Fruit fly (Drosophila melanogaster) whole organism, embryonic: ENCODE measurements around the gene Rbcn-3B.

ENCODE experiments used
- Ada2b ChIP-seq: fragments of 200-800 bp; sonication (Bioruptor generic); IDR thresholded peaks from 2 replicates; pipeline ENCODE4 v1.3.6; 2022; ENCODE audit warnings: missing biosample characterization, missing genetic modification characterization
- Adf1 ChIP-seq: fragments of 200-800 bp; sonication (Bioruptor generic); IDR thresholded peaks from 2 replicates; pipeline ENCODE4 v1.3.6; 2022; ENCODE audit warnings: missing biosample characterization, missing genetic modification characterization
- CG10462 ChIP-seq: fragments of 200-800 bp; sonication (Bioruptor generic); optimal IDR thresholded peaks from 2 replicates; lab custom pipeline; 2016; ENCODE audit warnings: missing biosample characterization, missing genetic modification characterization
- CG10543 ChIP-seq: fragments of 200-800 bp; sonication (Bioruptor generic); optimal IDR thresholded peaks from 3 replicates; lab custom pipeline; 2017; ENCODE audit warnings: missing biosample characterization, mild to moderate bottlenecking, missing genetic modification characterization, moderate library complexity
- CG11456 ChIP-seq: fragments of 200-800 bp; sonication (Bioruptor generic); IDR thresholded peaks from 3 replicates; pipeline ENCODE4 v1.3.6; 2022; ENCODE audit warnings: missing biosample characterization, missing genetic modification characterization
- CG11504 ChIP-seq: fragments of 200-800 bp; sonication (Bioruptor generic); optimal IDR thresholded peaks from 3 replicates; lab custom pipeline; 2019; ENCODE audit warnings: missing biosample characterization, mild to moderate bottlenecking, missing genetic modification characterization, moderate library complexity
- CG12236 ChIP-seq: fragments of 200-800 bp; sonication (Bioruptor generic); optimal IDR thresholded peaks from 2 replicates; lab custom pipeline; 2016; ENCODE audit warnings: missing biosample characterization, missing genetic modification characterization
- CG13894 ChIP-seq: fragments of 200-800 bp; sonication (Bioruptor generic); optimal IDR thresholded peaks from 3 replicates; lab custom pipeline; 2018; ENCODE audit warnings: missing biosample characterization, mild to moderate bottlenecking, missing genetic modification characterization, moderate library complexity
- CG15514 ChIP-seq: fragments of 200-800 bp; sonication (Bioruptor generic); optimal IDR thresholded peaks from 3 replicates; lab custom pipeline; 2017; ENCODE audit warnings: missing biosample characterization, missing genetic modification characterization, mild to moderate bottlenecking, moderate library complexity, missing genetic modification reagents
- CG1647 ChIP-seq: fragments of 200-800 bp; sonication (Bioruptor generic); optimal IDR thresholded peaks from 3 replicates; lab custom pipeline; 2016; ENCODE audit warnings: missing biosample characterization, missing genetic modification characterization
- CG18262 ChIP-seq: fragments of 200-800 bp; optimal IDR thresholded peaks from 3 replicates; lab custom pipeline; 2019; ENCODE audit warnings: missing biosample characterization, mild to moderate bottlenecking, missing genetic modification characterization, moderate library complexity
- CG3726 ChIP-seq: fragments of 200-800 bp; sonication (Bioruptor generic); IDR thresholded peaks from 3 replicates; pipeline ENCODE4, ENCODE4 v1.3.6; 2022; ENCODE audit warnings: missing biosample characterization, missing genetic modification characterization
- CG4282 ChIP-seq: fragments of 200-800 bp; sonication (Bioruptor generic); optimal IDR thresholded peaks from 2 replicates; lab custom pipeline; 2016; ENCODE audit warnings: missing biosample characterization, missing genetic modification characterization
- CG4328 ChIP-seq: fragments of 200-800 bp; sonication (Bioruptor generic); optimal IDR thresholded peaks from 3 replicates; lab custom pipeline; 2017; ENCODE audit warnings: missing biosample characterization, missing genetic modification reagents, missing genetic modification characterization
- CG43689 ChIP-seq: fragments of 200-800 bp; sonication (Bioruptor generic); IDR thresholded peaks from 2 replicates; pipeline ENCODE4 v1.3.6; 2022; ENCODE audit warnings: missing biosample characterization, missing genetic modification characterization
- CG4730 ChIP-seq: fragments of 200-800 bp; sonication (Bioruptor generic); IDR thresholded peaks from 2 replicates; pipeline ENCODE4 v1.3.6; 2022; ENCODE audit warnings: missing biosample characterization, missing genetic modification characterization
- CG4820 ChIP-seq: fragments of 200-800 bp; sonication (Bioruptor generic); optimal IDR thresholded peaks from 3 replicates; lab custom pipeline; 2016; ENCODE audit warnings: missing biosample characterization, missing genetic modification characterization
- CG7372 ChIP-seq: fragments of 200-800 bp; sonication (Bioruptor generic); IDR thresholded peaks from 2 replicates; pipeline ENCODE4 v1.3.6; 2022; ENCODE audit warnings: missing biosample characterization, missing genetic modification characterization
- Camta ChIP-seq: fragments of 200-800 bp; sonication (Bioruptor generic); optimal IDR thresholded peaks from 2 replicates; lab custom pipeline; 2016; ENCODE audit warnings: missing biosample characterization, missing genetic modification characterization
- D19B ChIP-seq: fragments of 200-800 bp; sonication (Bioruptor generic); optimal IDR thresholded peaks from 2 replicates; lab custom pipeline; 2017; ENCODE audit warnings: missing biosample characterization, mild to moderate bottlenecking, missing genetic modification characterization
- Dip3 ChIP-seq: fragments of 200-800 bp; sonication (Bioruptor generic); optimal IDR thresholded peaks from 3 replicates; lab custom pipeline; 2016; ENCODE audit warnings: missing biosample characterization, missing genetic modification characterization
- E2f2 ChIP-seq: fragments of 200-800 bp; sonication (Bioruptor generic); IDR thresholded peaks from 2 replicates; pipeline ENCODE4 v1.3.6; 2022; ENCODE audit warnings: missing biosample characterization, missing genetic modification characterization
- Nf-YB ChIP-seq: fragments of 200-800 bp; sonication (Bioruptor generic); optimal IDR thresholded peaks from 3 replicates; lab custom pipeline; 2019; ENCODE audit warnings: missing biosample characterization, mild to moderate bottlenecking, missing genetic modification characterization, moderate library complexity
- Scr ChIP-seq: fragments of 200-800 bp; sonication (Bioruptor generic); IDR thresholded peaks from 2 replicates; pipeline ENCODE4 v1.3.6; 2022; ENCODE audit warnings: missing biosample characterization, missing genetic modification characterization; ENCODE audit not compliant: partially characterized antibody
- Sox102F ChIP-seq: fragments of 200-800 bp; sonication (Bioruptor generic); optimal IDR thresholded peaks from 2 replicates; lab custom pipeline; 2018; ENCODE audit warnings: missing biosample characterization, mild to moderate bottlenecking, missing genetic modification characterization, moderate library complexity
- Xbp1 ChIP-seq: fragments of 200-800 bp; sonication (Bioruptor generic); optimal IDR thresholded peaks from 3 replicates; lab custom pipeline; 2016; ENCODE audit warnings: missing biosample characterization, mild to moderate bottlenecking, missing genetic modification characterization
- ato ChIP-seq: fragments of 200-800 bp; sonication (Bioruptor generic); IDR thresholded peaks from 2 replicates; pipeline ENCODE4 v1.3.6; 2022; ENCODE audit warnings: missing biosample characterization, missing genetic modification characterization; ENCODE audit not compliant: partially characterized antibody
- bbx ChIP-seq: fragments of 200-800 bp; sonication (Bioruptor generic); IDR thresholded peaks from 2 replicates; pipeline ENCODE4 v1.3.6; 2022; ENCODE audit warnings: missing biosample characterization, missing genetic modification characterization; ENCODE audit not compliant: partially characterized antibody
- caup ChIP-seq: fragments of 200-800 bp; sonication (Bioruptor generic); optimal IDR thresholded peaks from 3 replicates; lab custom pipeline; 2017; ENCODE audit warnings: missing biosample characterization, mild to moderate bottlenecking, missing genetic modification characterization, moderate library complexity; ENCODE audit not compliant: severe bottlenecking
- emc ChIP-seq: fragments of 200-800 bp; sonication (Bioruptor generic); optimal IDR thresholded peaks from 2 replicates; lab custom pipeline; 2016; ENCODE audit warnings: missing biosample characterization, missing genetic modification characterization
- esg ChIP-seq: fragments of 200-800 bp; sonication (Bioruptor generic); conservative IDR thresholded peaks from 2 replicates; pipeline ENCODE4 v1.3.6; 2022; ENCODE audit warnings: missing biosample characterization, missing genetic modification characterization
- fd64A ChIP-seq: fragments of 200-800 bp; sonication (Bioruptor generic); optimal IDR thresholded peaks from 3 replicates; lab custom pipeline; 2018; ENCODE audit warnings: missing biosample characterization, mild to moderate bottlenecking, missing genetic modification characterization
- insv ChIP-seq, 2 experiments: fragments of 200-800 bp; sonication (Bioruptor generic); optimal IDR thresholded peaks; 3 replicates each; lab custom pipeline; 2016 to 2018; ENCODE audit warnings: missing biosample characterization in 2 of 2, missing genetic modification characterization in 2 of 2
- kni ChIP-seq: fragments of 200-800 bp; sonication (Bioruptor generic); optimal IDR thresholded peaks from 3 replicates; lab custom pipeline; 2017; ENCODE audit warnings: mild to moderate bottlenecking, missing biosample characterization, missing genetic modification reagents, missing genetic modification characterization
- nerfin-1 ChIP-seq: fragments of 200-800 bp; sonication (Bioruptor generic); optimal IDR thresholded peaks from 3 replicates; lab custom pipeline; 2019; ENCODE audit warnings: missing biosample characterization, mild to moderate bottlenecking, missing genetic modification characterization, moderate library complexity
- peb ChIP-seq: fragments of 200-800 bp; sonication (Bioruptor generic); IDR thresholded peaks from 2 replicates; pipeline ENCODE4 v1.3.6; 2022; ENCODE audit warnings: missing biosample characterization, missing genetic modification characterization
- prd ChIP-seq, 3 experiments: fragments of >200 bp in 2 of 3; fragments of 200-800 bp in 1 of 3; sonication (Bioruptor generic) in 1 of 3; optimal IDR thresholded peaks in 2 of 3; IDR thresholded peaks in 1 of 3; 2 replicates in 2 of 3; 3 replicates in 1 of 3; pipeline versions ENCODE4 v1.3.6 to Lab custom; 2017 to 2022; ENCODE audit warnings: missing biosample characterization in 1 of 3, missing genetic modification characterization in 1 of 3
- repo ChIP-seq: fragments of 200-800 bp; sonication (Bioruptor generic); optimal IDR thresholded peaks from 2 replicates; lab custom pipeline; 2016; ENCODE audit warnings: missing biosample characterization, missing genetic modification characterization
- row ChIP-seq: fragments of 200-800 bp; sonication (Bioruptor generic); IDR thresholded peaks from 3 replicates; pipeline ENCODE4 v1.3.6; 2022; ENCODE audit warnings: missing biosample characterization, missing genetic modification characterization
- sim ChIP-seq: fragments of 200-800 bp; sonication (Bioruptor generic); IDR thresholded peaks from 2 replicates; pipeline ENCODE4 v1.3.6; 2022; ENCODE audit warnings: missing biosample characterization, missing genetic modification characterization
- tio ChIP-seq: fragments of 200-800 bp; sonication (Bioruptor generic); optimal IDR thresholded peaks from 2 replicates; lab custom pipeline; 2017; ENCODE audit warnings: missing biosample characterization, missing genetic modification characterization, inconsistent platforms
- trh ChIP-seq: fragments of 200-800 bp; sonication (Bioruptor generic); optimal IDR thresholded peaks from 2 replicates; lab custom pipeline; 2016; ENCODE audit warnings: missing biosample characterization, missing genetic modification characterization
- tx ChIP-seq: fragments of 200-800 bp; sonication (Bioruptor generic); optimal IDR thresholded peaks from 2 replicates; lab custom pipeline; 2016; ENCODE audit warnings: missing biosample characterization, missing genetic modification characterization
- zen ChIP-seq: fragments of 200-800 bp; sonication (Bioruptor generic); optimal IDR thresholded peaks from 3 replicates; lab custom pipeline; 2018; ENCODE audit warnings: missing biosample characterization, mild to moderate bottlenecking, missing genetic modification characterization, moderate library complexity

Rbcn-3B gene

dm6 chrX:1907727-1908264, 924 bp upstream of the Rbcn-3B start, which contains the start of gene mip130 (continued):
- peak; percentile 47; the same call in 1 of the 2 replicates for TF ChIP-seq E2f2 (GFP tag; lab: Robert Waterston, UW)
- peak in 1 of 2 experiments; percentile 14 for TF ChIP-seq insv (GFP tag; optimal IDR thresholded peaks at IDR 0.05; lab: Kevin White, UChicago)
- TF ChIP-seq Camta (GFP tag; lab: Kevin White, UChicago) = peak; percentile 54
- no peak for TF ChIP-seq CG11504 (tag; lab: Kevin White, UChicago)
- TF ChIP-seq repo (GFP tag; lab: Kevin White, UChicago) = no peak
- peak; percentile 17 for TF ChIP-seq CG4820 (GFP tag; lab: Kevin White, UChicago)
- 0 out of 2 replicates have a peak, but pooled peaks have one; percentile 30 for TF ChIP-seq CG7372
- peak; percentile 57 for TF ChIP-seq D19B
- peak; percentile 36 for TF ChIP-seq caup (GFP tag; lab: Kevin White, UChicago)
- TF ChIP-seq tx (GFP tag; lab: Kevin White, UChicago) = no peak
- TF ChIP-seq peb (GFP tag; lab: Robert Waterston, UW) = peak; percentile 30; the same call in 1 of the 2 replicates
- TF ChIP-seq Dip3 = peak; percentile 66
- TF ChIP-seq esg = peak; percentile 50
- TF ChIP-seq fd64A (GFP tag; lab: Kevin White, UChicago) = no peak
- TF ChIP-seq trh = no peak
- TF ChIP-seq CG4282 = no peak
- no peak for TF ChIP-seq CG10462 (GFP tag; lab: Kevin White, UChicago)
- no peak for TF ChIP-seq ato
- peak; percentile 16 for TF ChIP-seq emc
- peak; percentile 25 for TF ChIP-seq Xbp1 (GFP tag; lab: Kevin White, UChicago)
- TF ChIP-seq prd (optimal IDR thresholded peaks at IDR 0.05; lab: Kevin White, UChicago) = no peak
- peak; percentile 40; the same call in 1 of the 3 replicates for TF ChIP-seq prd (GFP tag; IDR thresholded peaks at IDR 0.05; lab: Robert Waterston, UW)
- TF ChIP-seq nerfin-1 (tag; lab: Kevin White, UChicago) = no peak
- TF ChIP-seq CG10543 = peak; percentile 60
- no peak for TF ChIP-seq Ada2b
- no peak for TF ChIP-seq Sox102F (GFP tag; lab: Kevin White, UChicago)
- TF ChIP-seq CG4730 (GFP tag; lab: Robert Waterston, UW) = 0 out of 2 replicates have a peak, but pooled peaks have one; percentile 10
- no peak for TF ChIP-seq zen
- TF ChIP-seq tio (GFP tag; lab: Kevin White, UChicago) = no peak
- TF ChIP-seq Adf1 (GFP tag; lab: Robert Waterston, UW) = no peak
- no peak for TF ChIP-seq CG3726
- no peak for TF ChIP-seq CG13894 (tag; lab: Kevin White, UChicago)
- TF ChIP-seq sim (GFP tag; lab: Robert Waterston, UW) = no peak
- TF ChIP-seq CG15514 (GFP tag; lab: Kevin White, UChicago) = no peak
- no peak for TF ChIP-seq CG43689 (GFP tag; lab: Robert Waterston, UW)
- TF ChIP-seq row (GFP tag; lab: Robert Waterston, UW) = peak; percentile 92
- no peak for TF ChIP-seq CG4328 (GFP tag; lab: Kevin White, UChicago)
- peak; percentile 55 for TF ChIP-seq CG18262 (tag; lab: Kevin White, UChicago)
- no peak for TF ChIP-seq Nf-YB
- TF ChIP-seq CG1647 (GFP tag; lab: Kevin White, UChicago) = peak; percentile 5
- peak; percentile 78 for TF ChIP-seq Scr (GFP tag; lab: Robert Waterston, UW)
- peak; percentile 54; the same call in 1 of the 3 replicates for TF ChIP-seq CG11456
- TF ChIP-seq CG12236 (GFP tag; lab: Kevin White, UChicago) = no peak
- TF ChIP-seq kni (GFP tag; lab: Kevin White, UChicago) = no peak
- TF ChIP-seq bbx (GFP tag; lab: Robert Waterston, UW) = peak; percentile 53; the same call in 1 of the 2 replicates
